Worm (Caenorhabditis elegans) whole organism, L1 larva: ENCODE data around the gene K12B6.4.

Source experiments
- C34B4.2 ChIP-seq: sonication (generic microtip); optimal IDR thresholded peaks from 2 replicates; lab custom pipeline; 2017; ENCODE audit warnings: mild to moderate bottlenecking, missing genetic modification characterization, missing compliant biosample characterization
- F16B12.6 ChIP-seq: fragments of 150-350 bp; optimal IDR thresholded peaks from 2 replicates; lab custom pipeline; 2014; ENCODE audit warnings: missing biosample characterization, missing genetic modification characterization
- Y116A8C.19 ChIP-seq: sonication (generic microtip); optimal IDR thresholded peaks from 2 replicates; lab custom pipeline; 2016; ENCODE audit warnings: missing compliant biosample characterization, missing genetic modification characterization, borderline replicate concordance
- alr-1 ChIP-seq: fragments of 200-800 bp; sonication (Bioruptor generic); optimal IDR thresholded peaks from 2 replicates; lab custom pipeline; 2018; ENCODE audit warnings: borderline replicate concordance, mild to moderate bottlenecking, missing genetic modification characterization, missing compliant biosample characterization
- aly-2 ChIP-seq: fragments of 150-350 bp; optimal IDR thresholded peaks from 2 replicates; lab custom pipeline; 2014; ENCODE audit warnings: missing biosample characterization, missing genetic modification characterization
- blmp-1 ChIP-seq: fragments of 150-350 bp; optimal IDR thresholded peaks from 2 replicates; lab custom pipeline; 2014; ENCODE audit warnings: missing biosample characterization, missing genetic modification characterization
- ceh-63 ChIP-seq: fragments of 200-800 bp; sonication (Bioruptor generic); optimal IDR thresholded peaks from 2 replicates; lab custom pipeline; 2018; ENCODE audit warnings: mild to moderate bottlenecking, missing genetic modification characterization, missing compliant biosample characterization
- ceh-82 ChIP-seq, 3 experiments: fragments of 150-350 bp in 1 of 3; sonication (generic microtip) in 2 of 3; optimal IDR thresholded peaks; 2 replicates each; lab custom pipeline; 2014 to 2017; ENCODE audit warnings: missing biosample characterization in 3 of 3, missing genetic modification characterization in 3 of 3
- ces-1 ChIP-seq: fragments of 150-350 bp; optimal IDR thresholded peaks from 2 replicates; lab custom pipeline; 2014; ENCODE audit warnings: missing biosample characterization, missing genetic modification reagents, missing genetic modification characterization
- efl-3 ChIP-seq: fragments of 200-800 bp; sonication (Bioruptor generic); optimal IDR thresholded peaks from 2 replicates; lab custom pipeline; 2018; ENCODE audit warnings: mild to moderate bottlenecking, missing genetic modification characterization, missing compliant biosample characterization
- egl-13 ChIP-seq: sonication (generic microtip); optimal IDR thresholded peaks from 2 replicates; lab custom pipeline; 2016; ENCODE audit warnings: missing genotype, missing genetic modification reagents, missing genetic modification characterization, missing compliant biosample characterization
- egl-27 ChIP-seq, 2 experiments: fragments of 150-350 bp in 1 of 2; sonication (generic microtip); optimal IDR thresholded peaks; 3 replicates each; lab custom pipeline; 2017 to 2018; ENCODE audit warnings: missing biosample characterization in 2 of 2, missing genetic modification characterization in 2 of 2, missing genetic modification reagents in 2 of 2
- elt-2 ChIP-seq: sonication (generic microtip); optimal IDR thresholded peaks from 2 replicates; lab custom pipeline; 2016; ENCODE audit warnings: missing genetic modification characterization, mild to moderate bottlenecking, inconsistent platforms, missing compliant biosample characterization, missing genetic modification reagents
- fkh-10 ChIP-seq: sonication (generic microtip); optimal IDR thresholded peaks from 2 replicates; lab custom pipeline; 2017; ENCODE audit warnings: missing biosample characterization, missing genetic modification reagents, missing genetic modification characterization
- fkh-4 ChIP-seq: sonication (generic microtip); optimal IDR thresholded peaks from 2 replicates; lab custom pipeline; 2016; ENCODE audit warnings: missing compliant biosample characterization, missing genetic modification characterization, borderline replicate concordance
- fos-1 ChIP-seq: fragments of 150-350 bp; optimal IDR thresholded peaks from 2 replicates; lab custom pipeline; 2014; ENCODE audit warnings: missing biosample characterization, missing genetic modification characterization
- hlh-17 ChIP-seq: fragments of 200-800 bp; sonication (Bioruptor generic); optimal IDR thresholded peaks from 2 replicates; lab custom pipeline; 2018; ENCODE audit warnings: missing genetic modification characterization, mild to moderate bottlenecking, missing compliant biosample characterization, moderate library complexity, borderline replicate concordance
- hlh-4 ChIP-seq: sonication (generic microtip); optimal IDR thresholded peaks from 2 replicates; lab custom pipeline; 2016; ENCODE audit warnings: mild to moderate bottlenecking, missing genetic modification characterization, missing compliant biosample characterization
- irx-1 ChIP-seq: sonication (generic microtip); optimal IDR thresholded peaks from 2 replicates; lab custom pipeline; 2016; ENCODE audit warnings: missing genetic modification characterization, missing compliant biosample characterization
- isw-1 ChIP-seq: fragments of 200-800 bp; sonication (Bioruptor generic); IDR thresholded peaks from 2 replicates; pipeline ENCODE4 v1.3.6; 2022; ENCODE audit warnings: missing genetic modification characterization, missing compliant biosample characterization
- lin-13 ChIP-seq: fragments of 150-350 bp; optimal IDR thresholded peaks from 2 replicates; lab custom pipeline; 2014; ENCODE audit warnings: missing biosample characterization, missing genetic modification reagents, missing genetic modification characterization
- lin-14 ChIP-seq: fragments of 200-800 bp; sonication (Bioruptor generic); optimal IDR thresholded peaks from 2 replicates; lab custom pipeline; 2018; ENCODE audit warnings: mild to moderate bottlenecking, missing genetic modification characterization, moderate library complexity, missing compliant biosample characterization
- lin-35 ChIP-seq, 2 experiments: fragments of 150-350 bp; optimal IDR thresholded peaks; 2 replicates each; lab custom pipeline; 2014; ENCODE audit warnings: missing biosample characterization in 2 of 2, missing genetic modification characterization in 2 of 2, missing genetic modification reagents in 2 of 2
- lsy-2 ChIP-seq, 2 experiments: fragments of 150-350 bp; optimal IDR thresholded peaks; 2 replicates each; lab custom pipeline; 2014; ENCODE audit warnings: missing biosample characterization in 2 of 2, missing genetic modification characterization in 2 of 2
- mdl-1 ChIP-seq, 2 experiments: fragments of 150-350 bp; optimal IDR thresholded peaks; 2 replicates each; lab custom pipeline; 2014 to 2017; ENCODE audit warnings: missing biosample characterization in 2 of 2, missing genetic modification characterization in 2 of 2, inconsistent platforms in 1 of 2
- mef-2 ChIP-seq: fragments of 150-350 bp; optimal IDR thresholded peaks from 2 replicates; lab custom pipeline; 2014; ENCODE audit warnings: missing biosample characterization, missing genetic modification characterization
- mep-1 ChIP-seq: fragments of 150-350 bp; optimal IDR thresholded peaks from 2 replicates; lab custom pipeline; 2014; ENCODE audit warnings: missing biosample characterization, missing genetic modification characterization
- nhr-12 ChIP-seq: sonication (generic microtip); optimal IDR thresholded peaks from 2 replicates; lab custom pipeline; 2017; ENCODE audit warnings: missing biosample characterization, missing genetic modification characterization
- nhr-20 ChIP-seq: sonication (generic microtip); optimal IDR thresholded peaks from 2 replicates; lab custom pipeline; 2016; ENCODE audit warnings: mild to moderate bottlenecking, missing genetic modification characterization, missing compliant biosample characterization
- nhr-47 ChIP-seq: sonication (generic microtip); optimal IDR thresholded peaks from 2 replicates; lab custom pipeline; 2016; ENCODE audit warnings: mild to moderate bottlenecking, missing genetic modification characterization, moderate library complexity, missing compliant biosample characterization
- nhr-71 ChIP-seq: sonication (generic microtip); optimal IDR thresholded peaks from 2 replicates; lab custom pipeline; 2016; ENCODE audit warnings: mild to moderate bottlenecking, missing genetic modification characterization, moderate library complexity, missing compliant biosample characterization
- nhr-76 ChIP-seq: sonication (generic microtip); optimal IDR thresholded peaks from 2 replicates; lab custom pipeline; 2017; ENCODE audit warnings: missing biosample characterization, missing genetic modification characterization
- nhr-84 ChIP-seq: sonication (generic microtip); optimal IDR thresholded peaks from 2 replicates; lab custom pipeline; 2017; ENCODE audit warnings: missing biosample characterization, missing genetic modification characterization
- nhr-85 ChIP-seq: sonication (generic microtip); peaks from one replicate; lab custom pipeline; 2016; ENCODE audit warnings: missing genetic modification characterization, inconsistent platforms, missing compliant biosample characterization
- nhr-90 ChIP-seq: sonication (generic microtip); optimal IDR thresholded peaks from 2 replicates; lab custom pipeline; 2016; ENCODE audit warnings: mild to moderate bottlenecking, missing genetic modification characterization, missing compliant biosample characterization; ENCODE audit not compliant: poor library complexity
- pag-3 ChIP-seq: sonication (generic microtip); optimal IDR thresholded peaks from 2 replicates; lab custom pipeline; 2017; ENCODE audit warnings: missing genetic modification characterization, mild to moderate bottlenecking, missing compliant biosample characterization, antibody characterized with exemption, borderline replicate concordance; ENCODE audit not compliant: insufficient read depth
- pax-3 ChIP-seq: fragments of 200-800 bp; sonication (Bioruptor generic); optimal IDR thresholded peaks from 2 replicates; lab custom pipeline; 2018; ENCODE audit warnings: mild to moderate bottlenecking, missing genetic modification characterization, moderate library complexity, missing compliant biosample characterization
- rnt-1 ChIP-seq: sonication (generic microtip); optimal IDR thresholded peaks from 2 replicates; lab custom pipeline; 2016; ENCODE audit warnings: mild to moderate bottlenecking, missing genetic modification characterization, moderate library complexity, missing compliant biosample characterization
- sox-4 ChIP-seq: sonication (generic microtip); optimal IDR thresholded peaks from 2 replicates; lab custom pipeline; 2016; ENCODE audit warnings: missing genetic modification characterization, missing compliant biosample characterization
- sptf-1 ChIP-seq: fragments of 150-350 bp; optimal IDR thresholded peaks from 2 replicates; lab custom pipeline; 2014; ENCODE audit warnings: missing biosample characterization, missing genetic modification characterization
- tlp-1 ChIP-seq: fragments of 150-350 bp; optimal IDR thresholded peaks from 2 replicates; lab custom pipeline; 2014; ENCODE audit warnings: missing biosample characterization, missing genetic modification characterization
- unc-62 ChIP-seq: fragments of 150-350 bp; optimal IDR thresholded peaks from 2 replicates; lab custom pipeline; 2014; ENCODE audit warnings: missing biosample characterization, missing genetic modification reagents, missing genetic modification characterization
- unc-98 ChIP-seq: fragments of 200-800 bp; sonication (Bioruptor generic); IDR thresholded peaks from 2 replicates; pipeline ENCODE4 v1.3.6; 2022; ENCODE audit warnings: missing genetic modification characterization, missing compliant biosample characterization
- xbp-1 ChIP-seq: sonication (generic microtip); optimal IDR thresholded peaks from 2 replicates; lab custom pipeline; 2016; ENCODE audit warnings: missing genetic modification characterization, missing compliant biosample characterization
- zag-1 ChIP-seq: fragments of 150-350 bp; optimal IDR thresholded peaks from 2 replicates; lab custom pipeline; 2014; ENCODE audit warnings: missing biosample characterization, missing genetic modification characterization
- zip-4 ChIP-seq: fragments of 200-800 bp; sonication (Bioruptor generic); optimal IDR thresholded peaks from 2 replicates; lab custom pipeline; 2018; ENCODE audit warnings: mild to moderate bottlenecking, missing genetic modification characterization, moderate library complexity, missing compliant biosample characterization
- ztf-4 ChIP-seq: fragments of 150-350 bp; optimal IDR thresholded peaks from 2 replicates; lab custom pipeline; 2014; ENCODE audit warnings: missing biosample characterization, missing genetic modification characterization

The K12B6.4 gene

ce11 chrV:6250959-6251598 is 30.0 kb downstream of the K12B6.4 start:
- TF ChIP-seq unc-98 (GFP tag; lab: Robert Waterston, UW) (no peak), nhr-84 (tag; lab: Kevin White, UChicago) (no peak), ceh-82 (tag; optimal IDR thresholded peaks at IDR 0.05; lab: Kevin White, UChicago) (no peak), elt-2 (tag; lab: Kevin White, UChicago) (peak; percentile 66)

- TF ChIP-seq pag-3 (tag; lab: Kevin White, UChicago) (no peak), efl-3 (no peak), lin-35 (GFP tag; optimal IDR thresholded peaks at IDR 0.05; lab: Kevin White, UChicago) (no peak), lin-13 (GFP tag; lab: Kevin White, UChicago) (no peak), rnt-1 (no peak), F16B12.6 (tag; lab: Kevin White, UChicago) (no peak), lin-14 (peak; percentile 17), nhr-12 (tag; lab: Kevin White, UChicago) (no peak), fkh-10 (GFP tag; lab: Kevin White, UChicago) (no peak), nhr-85 (tag; lab: Kevin White, UChicago) (peak; percentile 71), isw-1 (GFP tag; lab: Robert Waterston, UW) (no peak), blmp-1 (tag; lab: Kevin White, UChicago) (peak; percentile 25), zag-1 (tag; lab: Kevin White, UChicago) (no peak), ztf-4 (tag; lab: Kevin White, UChicago) (no peak), nhr-20 (tag; lab: Kevin White, UChicago) (no peak), ceh-63 (GFP tag; lab: Kevin White, UChicago) (no peak), hlh-17 (GFP tag; lab: Kevin White, UChicago) (no peak)
Measured at ce11 chrV:6249135-6249534, 31.9 kb downstream of the K12B6.4 start.

ce11 chrV:6248714-6249113 is 32.4 kb downstream of the K12B6.4 start:
- TF ChIP-seq fos-1 (tag; lab: Kevin White, UChicago): no peak
- TF ChIP-seq mdl-1 (tag; optimal IDR thresholded peaks at IDR 0.05; lab: Kevin White, UChicago): peak in 1 of 2 experiments; percentile 2
- no peak for TF ChIP-seq sptf-1 (tag; lab: Kevin White, UChicago)
- TF ChIP-seq irx-1: no peak
- no peak for TF ChIP-seq efl-3
- no peak for TF ChIP-seq alr-1 (tag; lab: Kevin White, UChicago)
- peak; percentile 78 for TF ChIP-seq nhr-85 (tag; lab: Kevin White, UChicago)
- no peak for TF ChIP-seq zip-4 (GFP tag; lab: Kevin White, UChicago)
- TF ChIP-seq ceh-63 (GFP tag; lab: Kevin White, UChicago): no peak
- no peak for TF ChIP-seq xbp-1 (tag; lab: Kevin White, UChicago)
- TF ChIP-seq fkh-10 (GFP tag; lab: Kevin White, UChicago): no peak
- no peak for TF ChIP-seq egl-27 (tag; optimal IDR thresholded peaks at IDR 0.05; lab: Kevin White, UChicago)
- TF ChIP-seq aly-2 (tag; lab: Kevin White, UChicago): no peak
- no peak for TF ChIP-seq hlh-4 (tag; lab: Kevin White, UChicago)
- TF ChIP-seq mep-1 (tag; lab: Kevin White, UChicago): no peak
- no peak for TF ChIP-seq nhr-76 (tag; lab: Kevin White, UChicago)
- TF ChIP-seq rnt-1: no peak
- no peak for TF ChIP-seq sox-4 (tag; lab: Kevin White, UChicago)
- TF ChIP-seq lsy-2 (tag; optimal IDR thresholded peaks at IDR 0.05; lab: Kevin White, UChicago): peak; percentile 16 to 60
- TF ChIP-seq egl-13 (tag; lab: Kevin White, UChicago): no peak
- no peak for TF ChIP-seq nhr-84 (tag; lab: Kevin White, UChicago)
- TF ChIP-seq lin-13 (GFP tag; lab: Kevin White, UChicago): no peak
- peak; percentile 54 for TF ChIP-seq nhr-71
- no peak for TF ChIP-seq mef-2 (tag; lab: Kevin White, UChicago)
- TF ChIP-seq lin-14: peak; percentile 48
- no peak for TF ChIP-seq Y116A8C.19 (tag; lab: Kevin White, UChicago)
- TF ChIP-seq fkh-4 (tag; lab: Kevin White, UChicago): no peak
- peak; percentile 39 for TF ChIP-seq nhr-90 (tag; lab: Kevin White, UChicago)
- TF ChIP-seq C34B4.2 (tag; lab: Kevin White, UChicago): no peak
- TF ChIP-seq nhr-47: no peak
- no peak for TF ChIP-seq unc-62 (GFP tag; lab: Kevin White, UChicago)
- TF ChIP-seq pax-3 (tag; lab: Kevin White, UChicago): no peak
- TF ChIP-seq ces-1 (GFP tag; lab: Kevin White, UChicago): no peak
- TF ChIP-seq tlp-1: no peak
